Fruit fly (Drosophila melanogaster): ENCODE results near the gene CG17855.

dm6 chr2L:9505372-9506103, 34.8 kb upstream of the CG17855 start:
- TF ChIP-seq CG8478 (optimal IDR thresholded peaks at IDR 0.05): no peak
- TF ChIP-seq psq (optimal IDR thresholded peaks at IDR 0.05): no peak
- no peak for TF ChIP-seq usp (GFP tag; optimal IDR thresholded peaks at IDR 0.05)
